Worm (Caenorhabditis elegans): ENCODE measurements around the gene slc-25A32.

slc-25A32 gene

DNA sequence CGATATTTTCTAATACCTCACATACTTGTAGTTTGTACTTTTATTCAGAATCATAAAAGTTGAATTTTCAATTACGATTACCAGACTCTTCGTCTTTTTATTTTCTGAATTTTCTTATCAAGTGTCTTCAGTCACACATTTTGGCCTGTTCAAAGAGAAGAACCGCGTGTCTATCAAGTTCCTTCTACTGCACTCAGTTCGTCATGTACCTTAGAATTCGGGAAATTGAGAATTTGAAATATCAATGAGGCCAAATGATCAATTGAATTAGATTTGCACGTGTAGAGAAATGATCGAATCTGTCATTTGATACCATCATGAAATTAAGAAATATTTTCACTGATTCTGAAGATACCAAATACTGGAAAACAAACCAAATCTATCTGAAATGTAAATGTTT is 12.5 kb upstream of the slc-25A32 start:
- peak; percentile 16 for TF ChIP-seq nhr-25 (tag; optimal IDR thresholded peaks at IDR 0.05)
- TF ChIP-seq nhr-43 (tag; optimal IDR thresholded peaks at IDR 0.05; ENCODE audit: poor library complexity, severe bottlenecking): peak; percentile 27
- TF ChIP-seq ceh-16 (tag; optimal IDR thresholded peaks at IDR 0.05): no peak
- no peak for TF ChIP-seq nhr-12 (tag; optimal IDR thresholded peaks at IDR 0.05)
- no peak for TF ChIP-seq eor-1 (tag; optimal IDR thresholded peaks at IDR 0.05)
- no peak for TF ChIP-seq fos-1 (tag; optimal IDR thresholded peaks at IDR 0.05)
- peak; percentile 51 for TF ChIP-seq nhr-23 (tag; optimal IDR thresholded peaks at IDR 0.05)
- TF ChIP-seq lin-15B (tag; optimal IDR thresholded peaks at IDR 0.05): no peak
- TF ChIP-seq tbx-2 (tag; optimal IDR thresholded peaks at IDR 0.05): no peak
- no peak for TF ChIP-seq egl-27 (tag; optimal IDR thresholded peaks at IDR 0.05)

DNA sequence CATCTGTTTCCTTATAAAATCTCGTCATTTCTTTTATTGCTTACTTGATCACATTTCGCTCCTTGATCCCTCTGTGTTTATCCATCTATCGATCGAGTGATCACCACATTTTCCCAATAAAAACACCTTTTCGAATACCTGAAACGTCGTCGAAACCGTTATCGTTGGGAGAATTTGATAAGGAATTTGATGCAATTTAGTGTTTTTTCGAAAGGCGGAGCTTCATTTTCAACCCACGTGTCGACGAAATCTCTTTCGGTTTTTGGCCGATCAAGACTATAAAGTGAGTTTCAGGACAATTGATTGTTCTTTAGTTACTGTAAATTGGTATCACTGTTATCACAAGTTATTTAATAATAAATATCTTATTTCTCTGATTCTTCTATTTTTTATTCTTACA is 11.5 kb upstream of the slc-25A32 start, which contains the start of gene srdh-1:
Gene srdh-1, plus strand, starts transcription at position 43 of the 400 bp plus-strand sequence.
- TF ChIP-seq nhr-43 (tag; optimal IDR thresholded peaks at IDR 0.05; ENCODE audit: poor library complexity, severe bottlenecking): peak; percentile 13
- no peak for TF ChIP-seq nhr-237 (tag; optimal IDR thresholded peaks at IDR 0.05)

ce11 chrII:8266559-8266958 is 9.5 kb upstream of the slc-25A32 start:
- TF ChIP-seq pqm-1 (tag; optimal IDR thresholded peaks at IDR 0.05) (peak; percentile 12), elt-2 (tag; optimal IDR thresholded peaks at IDR 0.05) (peak; percentile 82), ZK546.5 (tag; optimal IDR thresholded peaks at IDR 0.05) (no peak), egl-5 (tag; optimal IDR thresholded peaks at IDR 0.05) (no peak), nhr-23 (tag; optimal IDR thresholded peaks at IDR 0.05) (peak; percentile 13), elt-3 (tag; optimal IDR thresholded peaks at IDR 0.05) (peak in 2 of 3 experiments; percentile 29 to 63), lin-15B (tag; optimal IDR thresholded peaks at IDR 0.05) (no peak), lin-39 (tag; optimal IDR thresholded peaks at IDR 0.05) (no peak)

- TF ChIP-seq fos-1 (tag; optimal IDR thresholded peaks at IDR 0.05): no peak
- TF ChIP-seq nhr-43 (tag; optimal IDR thresholded peaks at IDR 0.05; ENCODE audit: poor library complexity, severe bottlenecking): peak; percentile 2
- TF ChIP-seq jun-1 (tag; optimal IDR thresholded peaks at IDR 0.05): no peak
- TF ChIP-seq nhr-67 (tag; optimal IDR thresholded peaks at IDR 0.05): no peak
- no peak for TF ChIP-seq ceh-82 (tag; optimal IDR thresholded peaks at IDR 0.05)
- TF ChIP-seq tbx-2 (tag; optimal IDR thresholded peaks at IDR 0.05): no peak
- TF ChIP-seq nhr-76 (tag; optimal IDR thresholded peaks at IDR 0.05): no peak
Observed at ce11 chrII:8267679-8268078, 8.4 kb upstream of the slc-25A32 start.

DNA sequence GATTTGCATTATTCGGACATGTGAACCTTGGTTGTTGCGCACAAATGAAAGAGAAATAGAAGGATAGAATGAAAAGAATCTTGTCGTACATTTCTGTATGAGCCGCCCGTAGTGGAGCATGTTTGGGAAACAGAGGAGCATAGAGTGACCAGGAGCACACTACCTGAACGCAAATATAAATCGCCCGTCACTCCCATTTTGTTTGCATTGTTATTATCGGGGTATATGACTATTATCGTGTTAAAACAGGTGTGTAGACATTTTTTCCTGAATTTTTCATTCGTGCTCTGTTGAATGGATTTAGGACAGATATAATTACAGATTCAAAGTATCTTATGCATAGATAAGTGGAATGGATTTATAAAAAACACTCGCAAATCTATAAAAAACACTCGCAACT is 6.7 kb upstream of the slc-25A32 start, which contains the start of gene K01C8.2:
Gene K01C8.2, minus strand, starts transcription at position 101 of the 400 bp plus-strand sequence.
- TF ChIP-seq nhr-25 (tag; optimal IDR thresholded peaks at IDR 0.05) (no peak), R02D3.7 (tag; optimal IDR thresholded peaks at IDR 0.05) (no peak), nhr-43 (tag; optimal IDR thresholded peaks at IDR 0.05; ENCODE audit: poor library complexity, severe bottlenecking) (no peak), nhr-23 (tag; optimal IDR thresholded peaks at IDR 0.05) (no peak), elt-3 (tag; optimal IDR thresholded peaks at IDR 0.05) (no peak), ztf-11 (tag; optimal IDR thresholded peaks at IDR 0.05) (no peak), ZK546.5 (tag; optimal IDR thresholded peaks at IDR 0.05) (no peak), jun-1 (tag; optimal IDR thresholded peaks at IDR 0.05) (no peak), fkh-10 (GFP tag; optimal IDR thresholded peaks at IDR 0.05) (no peak), nhr-11 (tag; optimal IDR thresholded peaks at IDR 0.05) (no peak), nhr-76 (tag; optimal IDR thresholded peaks at IDR 0.05) (no peak)

- TF ChIP-seq snpc-4 (tag; optimal IDR thresholded peaks at IDR 0.05) (no peak), egl-27 (tag; optimal IDR thresholded peaks at IDR 0.05) (no peak), nhr-25 (tag; optimal IDR thresholded peaks at IDR 0.05) (no peak), nhr-28 (tag; optimal IDR thresholded peaks at IDR 0.05) (no peak), daf-12 (tag; optimal IDR thresholded peaks at IDR 0.05) (no peak)
Observed at ce11 chrII:8269855-8270647, 6.0 kb upstream of the slc-25A32 start, which contains the start of gene tdc-1. TSS of gene tdc-1 (plus strand) at chrII:8270597.

DNA sequence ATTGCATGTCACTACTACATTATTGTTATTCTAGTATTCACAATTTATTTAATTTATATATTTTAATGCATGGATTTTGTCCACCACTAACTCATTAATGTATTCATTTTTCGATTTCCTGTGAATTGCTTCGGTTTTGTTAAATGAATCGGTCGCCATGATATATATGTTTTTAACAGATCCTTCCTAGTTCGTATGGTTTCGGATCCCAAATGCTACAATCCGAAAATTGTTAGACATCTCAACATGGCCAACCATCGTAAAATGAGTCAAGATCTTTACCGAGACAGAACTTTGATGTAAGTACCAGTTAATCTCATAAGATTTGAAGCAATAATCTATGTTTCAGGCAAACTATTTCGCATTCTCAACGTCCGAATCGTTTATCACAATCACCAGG is 3.0 kb upstream of the slc-25A32 start:
- TF ChIP-seq ztf-4 (tag; optimal IDR thresholded peaks at IDR 0.05): no peak
- TF ChIP-seq egl-27 (tag; optimal IDR thresholded peaks at IDR 0.05): no peak
